Worm (Caenorhabditis elegans) whole organism, L4 larva: ENCODE measurements around the gene C56G2.4.

Source experiments
- F37D6.2 ChIP-seq: sonication (generic microtip); optimal IDR thresholded peaks from 2 replicates; lab custom pipeline; 2016; ENCODE audit warnings: mild to moderate bottlenecking, missing genetic modification characterization, missing compliant biosample characterization
- F44E2.7 ChIP-seq: fragments of 200-800 bp; sonication (Bioruptor generic); IDR thresholded peaks from 2 replicates; pipeline ENCODE4 v2.1.2; 2022; ENCODE audit warnings: missing genetic modification characterization, missing compliant biosample characterization
- F49E8.2 ChIP-seq: sonication (generic microtip); optimal IDR thresholded peaks from 2 replicates; lab custom pipeline; 2016; ENCODE audit warnings: missing compliant biosample characterization, mild to moderate bottlenecking, missing genetic modification characterization, borderline replicate concordance
- R02D3.7 ChIP-seq: fragments of 150-350 bp; sonication (generic microtip); optimal IDR thresholded peaks from 3 replicates; lab custom pipeline; 2014; ENCODE audit warnings: missing biosample characterization, missing genetic modification characterization
- T26A8.4 ChIP-seq: fragments of 200-800 bp; sonication (Bioruptor generic); IDR thresholded peaks from 2 replicates; pipeline ENCODE4 v1.3.6; 2022; ENCODE audit warnings: missing genetic modification characterization, missing compliant biosample characterization
- Y48G9A.11 ChIP-seq: fragments of 200-800 bp; sonication (Bioruptor generic); IDR thresholded peaks from 2 replicates; pipeline ENCODE4 v1.3.6; 2022; ENCODE audit warnings: missing genetic modification reagents, missing genetic modification characterization, missing compliant biosample characterization
- Y75B8A.6 ChIP-seq: fragments of 200-800 bp; sonication (Bioruptor generic); IDR thresholded peaks from 2 replicates; pipeline ENCODE4 v1.3.6; 2022; ENCODE audit warnings: missing genetic modification reagents, missing genetic modification characterization, missing compliant biosample characterization
- ceh-20 ChIP-seq: fragments of 200-800 bp; sonication (Bioruptor generic); IDR thresholded peaks from 2 replicates; pipeline ENCODE4 v1.3.6; 2022; ENCODE audit warnings: missing genetic modification reagents, missing genetic modification characterization, missing compliant biosample characterization
- ceh-28 ChIP-seq: fragments of 150-350 bp; optimal IDR thresholded peaks from 2 replicates; lab custom pipeline; 2014; ENCODE audit warnings: missing biosample characterization, missing genetic modification reagents, missing genetic modification characterization
- dmd-6 ChIP-seq: fragments of 200-800 bp; sonication (Bioruptor generic); IDR thresholded peaks from 2 replicates; pipeline ENCODE4 v1.3.6; 2022; ENCODE audit warnings: missing genetic modification reagents, missing genetic modification characterization, missing compliant biosample characterization
- dmd-8 ChIP-seq: fragments of 200-800 bp; sonication (Bioruptor generic); IDR thresholded peaks from 2 replicates; pipeline ENCODE4 v1.3.6; 2022; ENCODE audit warnings: missing genetic modification characterization, missing compliant biosample characterization
- duxl-1 ChIP-seq: sonication (generic microtip); optimal IDR thresholded peaks from 2 replicates; lab custom pipeline; 2016; ENCODE audit warnings: mild to moderate bottlenecking, missing genetic modification characterization, moderate library complexity, missing compliant biosample characterization; ENCODE audit not compliant: poor library complexity
- dve-1 ChIP-seq: sonication (generic microtip); optimal IDR thresholded peaks from 2 replicates; lab custom pipeline; 2017; ENCODE audit warnings: antibody characterized with exemption, mild to moderate bottlenecking, missing genetic modification characterization, missing compliant biosample characterization; ENCODE audit not compliant: insufficient read depth
- egl-43 ChIP-seq: fragments of 200-800 bp; sonication (Bioruptor generic); IDR thresholded peaks from 2 replicates; pipeline ENCODE4 v1.3.6; 2022; ENCODE audit warnings: missing genetic modification reagents, missing genetic modification characterization, missing compliant biosample characterization
- fkh-10 ChIP-seq: fragments of 150-350 bp; optimal IDR thresholded peaks from 2 replicates; lab custom pipeline; 2014; ENCODE audit warnings: missing biosample characterization, missing genetic modification reagents, missing genetic modification characterization
- gei-8 ChIP-seq: fragments of 200-800 bp; sonication (Bioruptor generic); optimal IDR thresholded peaks from 2 replicates; lab custom pipeline; 2018; ENCODE audit warnings: mild to moderate bottlenecking, missing genetic modification characterization, missing compliant biosample characterization
- hif-1 ChIP-seq, 2 experiments: sonication (generic microtip); optimal IDR thresholded peaks; 2 replicates each; lab custom pipeline; 2016 to 2017; ENCODE audit warnings: missing compliant biosample characterization in 2 of 2, missing genetic modification characterization in 2 of 2, missing genetic modification reagents in 2 of 2, missing genotype in 2 of 2, mild to moderate bottlenecking in 1 of 2
- hlh-11 ChIP-seq: fragments of 200-800 bp; sonication (Bioruptor generic); optimal IDR thresholded peaks from 2 replicates; lab custom pipeline; 2018; ENCODE audit warnings: mild to moderate bottlenecking, missing genetic modification characterization, missing compliant biosample characterization
- jun-1 ChIP-seq: fragments of 150-350 bp; optimal IDR thresholded peaks from 2 replicates; lab custom pipeline; 2014; ENCODE audit warnings: missing biosample characterization, missing genetic modification reagents, missing genetic modification characterization
- lim-7 ChIP-seq: fragments of 200-800 bp; sonication (Bioruptor generic); IDR thresholded peaks from 2 replicates; pipeline ENCODE4 v1.3.6; 2022; ENCODE audit warnings: missing genetic modification characterization, missing compliant biosample characterization
- lin-1 ChIP-seq: fragments of 200-800 bp; sonication (Bioruptor generic); IDR thresholded peaks from 2 replicates; pipeline ENCODE4 v1.3.6; 2022; ENCODE audit warnings: missing genetic modification reagents, missing genetic modification characterization, missing compliant biosample characterization
- lin-15B ChIP-seq: fragments of 150-350 bp; sonication (generic microtip); optimal IDR thresholded peaks from 3 replicates; lab custom pipeline; 2014; ENCODE audit warnings: missing biosample characterization, missing genetic modification characterization
- lir-3 ChIP-seq: sonication (generic microtip); optimal IDR thresholded peaks from 2 replicates; lab custom pipeline; 2016; ENCODE audit warnings: mild to moderate bottlenecking, missing genetic modification characterization, missing compliant biosample characterization
- lsy-2 ChIP-seq, 2 experiments: fragments of 150-350 bp in 1 of 2; sonication (generic microtip) in 1 of 2; optimal IDR thresholded peaks; 2 replicates each; lab custom pipeline; 2014 to 2017; ENCODE audit warnings: missing biosample characterization in 2 of 2, missing genetic modification characterization in 2 of 2
- madf-5 ChIP-seq, 2 experiments: fragments of 200-800 bp; sonication (Bioruptor generic); IDR thresholded peaks; 2 replicates each; pipeline ENCODE4 v1.3.6; 2022; ENCODE audit warnings: missing compliant biosample characterization in 2 of 2, missing genetic modification characterization in 2 of 2
- mxl-2 ChIP-seq: fragments of 200-800 bp; sonication (Bioruptor generic); conservative IDR thresholded peaks from 2 replicates; pipeline ENCODE4 v1.3.6; 2022; ENCODE audit warnings: missing genetic modification reagents, missing genetic modification characterization, missing compliant biosample characterization
- mxl-3 ChIP-seq: fragments of 200-800 bp; sonication (Bioruptor generic); optimal IDR thresholded peaks from 2 replicates; lab custom pipeline; 2018; ENCODE audit warnings: mild to moderate bottlenecking, missing genetic modification characterization, missing compliant biosample characterization
- nhr-102 ChIP-seq: sonication (generic microtip); optimal IDR thresholded peaks from 2 replicates; lab custom pipeline; 2016; ENCODE audit warnings: mild to moderate bottlenecking, missing genetic modification characterization, moderate library complexity, missing compliant biosample characterization
- nhr-11 ChIP-seq: fragments of 150-350 bp; optimal IDR thresholded peaks from 2 replicates; lab custom pipeline; 2014; ENCODE audit warnings: missing biosample characterization, missing genetic modification characterization
- nhr-25 ChIP-seq: sonication (generic microtip); optimal IDR thresholded peaks from 2 replicates; lab custom pipeline; 2017; ENCODE audit warnings: missing genetic modification characterization, mild to moderate bottlenecking, missing compliant biosample characterization, antibody characterized with exemption, moderate library complexity, borderline replicate concordance; ENCODE audit not compliant: insufficient read depth
- nhr-41 ChIP-seq: fragments of 200-800 bp; sonication (Bioruptor generic); IDR thresholded peaks from 2 replicates; pipeline ENCODE4 v1.3.6; 2022; ENCODE audit warnings: missing genetic modification reagents, missing genetic modification characterization, missing compliant biosample characterization
- nhr-42 ChIP-seq: fragments of 200-800 bp; sonication (Bioruptor generic); IDR thresholded peaks from 2 replicates; pipeline ENCODE4 v1.3.6; 2022; ENCODE audit warnings: missing genetic modification characterization, missing compliant biosample characterization
- pha-4 ChIP-seq, 2 experiments: fragments of 150-350 bp in 1 of 2; fragments of 200-800 bp in 1 of 2; sonication (Bioruptor generic) in 1 of 2; IDR thresholded peaks in 1 of 2; optimal IDR thresholded peaks in 1 of 2; 2 replicates each; pipeline versions ENCODE4 v1.3.6 to Lab custom; 2014 to 2022; ENCODE audit warnings: missing genetic modification characterization in 2 of 2, missing genetic modification reagents in 2 of 2, missing biosample characterization in 1 of 2, missing compliant biosample characterization in 1 of 2
- saeg-2 ChIP-seq: fragments of 200-800 bp; sonication (Bioruptor generic); IDR thresholded peaks from 2 replicates; pipeline ENCODE4 v1.3.6; 2022; ENCODE audit warnings: missing genetic modification reagents, missing genetic modification characterization, missing compliant biosample characterization
- sdz-12 ChIP-seq: fragments of 200-800 bp; sonication (Bioruptor generic); optimal IDR thresholded peaks from 2 replicates; lab custom pipeline; 2018; ENCODE audit warnings: mild to moderate bottlenecking, missing genetic modification characterization, missing compliant biosample characterization
- snpc-1.2 ChIP-seq: fragments of 200-800 bp; sonication (Bioruptor generic); IDR thresholded peaks from 2 replicates; pipeline ENCODE4 v1.3.6; 2022; ENCODE audit warnings: missing genetic modification reagents, missing genetic modification characterization, missing compliant biosample characterization
- snpc-4 ChIP-seq: fragments of 150-350 bp; optimal IDR thresholded peaks from 2 replicates; lab custom pipeline; 2014; ENCODE audit warnings: missing biosample characterization, missing genetic modification characterization
- spr-1 ChIP-seq: sonication (generic microtip); optimal IDR thresholded peaks from 2 replicates; lab custom pipeline; 2016; ENCODE audit warnings: mild to moderate bottlenecking, missing genetic modification characterization, missing compliant biosample characterization
- spr-3 ChIP-seq: fragments of 200-800 bp; sonication (Bioruptor generic); optimal IDR thresholded peaks from 2 replicates; lab custom pipeline; 2018; ENCODE audit warnings: mild to moderate bottlenecking, missing genetic modification characterization, missing compliant biosample characterization
- tag-97 ChIP-seq: fragments of 200-800 bp; sonication (Bioruptor generic); IDR thresholded peaks from 2 replicates; pipeline ENCODE4 v1.3.6; 2022; ENCODE audit warnings: missing genetic modification characterization, missing compliant biosample characterization
- tra-1 ChIP-seq: fragments of 200-800 bp; sonication (Bioruptor generic); IDR thresholded peaks from 2 replicates; pipeline ENCODE4 v1.3.6; 2022; ENCODE audit warnings: missing genetic modification reagents, missing genetic modification characterization, missing compliant biosample characterization
- unc-130 ChIP-seq: sonication (generic microtip); optimal IDR thresholded peaks from 2 replicates; lab custom pipeline; 2016; ENCODE audit warnings: missing genetic modification reagents, missing genetic modification characterization, missing compliant biosample characterization
- unc-39 ChIP-seq: sonication (generic microtip); optimal IDR thresholded peaks from 2 replicates; lab custom pipeline; 2017; ENCODE audit warnings: missing biosample characterization, missing genetic modification characterization
- zfp-3 ChIP-seq: fragments of 200-800 bp; sonication (Bioruptor generic); conservative IDR thresholded peaks from 2 replicates; pipeline ENCODE4 v1.3.6; 2022; ENCODE audit warnings: missing genetic modification reagents, missing genetic modification characterization, missing compliant biosample characterization
- zip-2 ChIP-seq: fragments of 150-350 bp; optimal IDR thresholded peaks from 2 replicates; lab custom pipeline; 2014; ENCODE audit warnings: missing biosample characterization, missing genetic modification characterization
- ztf-7 ChIP-seq: fragments of 150-350 bp; optimal IDR thresholded peaks from 2 replicates; lab custom pipeline; 2014; ENCODE audit warnings: missing biosample characterization, missing genetic modification characterization

Gene C56G2.4

DNA sequence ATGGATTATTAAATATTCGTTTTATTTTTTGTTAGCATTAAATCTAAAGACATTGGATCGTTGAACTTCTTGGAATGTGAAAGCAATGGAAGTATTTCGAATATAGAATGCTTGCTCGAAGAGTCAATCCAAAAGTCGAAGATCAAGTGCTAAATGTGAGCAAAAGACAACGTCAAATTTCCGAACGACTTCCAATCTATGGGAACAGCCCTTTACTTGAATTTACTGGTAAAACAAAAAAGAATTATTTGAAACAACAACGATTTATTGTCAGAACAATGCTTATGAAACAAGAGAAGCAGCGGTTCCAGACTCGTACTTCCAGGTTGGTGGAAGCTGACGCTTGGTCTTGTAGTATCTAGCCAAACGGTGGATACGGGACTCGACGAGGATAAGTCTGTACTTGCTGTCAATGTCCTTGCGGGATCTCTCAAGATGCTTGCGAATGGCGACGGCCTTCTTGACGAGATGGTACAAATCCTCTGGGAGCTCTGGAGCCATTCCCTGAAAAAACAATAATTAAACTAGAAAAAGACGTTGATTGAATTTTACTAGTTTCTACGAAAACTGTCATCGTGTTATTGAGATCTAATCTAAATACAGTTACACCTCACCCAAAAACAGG, 42.4 kb downstream of the C56G2.4 start (continued):
- peak; percentile 94 for TF ChIP-seq F49E8.2 (tag; lab: Kevin White, UChicago)
- TF ChIP-seq ceh-20 (GFP tag; lab: Robert Waterston, UW): 0 out of 2 replicates have a peak, but pooled peaks have one; percentile 24
- peak; percentile 3; the same call in 1 of the 2 replicates for TF ChIP-seq lim-7 (GFP tag; lab: Robert Waterston, UW)
- no peak for TF ChIP-seq dve-1 (tag; lab: Kevin White, UChicago)
- no peak for TF ChIP-seq R02D3.7 (tag; lab: Kevin White, UChicago)
- TF ChIP-seq egl-43 (GFP tag; lab: Robert Waterston, UW): 0 out of 2 replicates have a peak, but pooled peaks have one; percentile 56
- 0 out of 2 replicates have a peak, but pooled peaks have one; percentile 6 for TF ChIP-seq dmd-8 (GFP tag; lab: Robert Waterston, UW)
- peak; percentile 67 for TF ChIP-seq duxl-1
- no peak for TF ChIP-seq F44E2.7
- TF ChIP-seq tra-1 (GFP tag; lab: Robert Waterston, UW): peak; percentile 51; the same call in 1 of the 2 replicates
- no peak for TF ChIP-seq nhr-25 (tag; lab: Kevin White, UChicago)
- no peak for TF ChIP-seq mxl-3 (GFP tag; lab: Kevin White, UChicago)
- peak; percentile 48; the same call in 1 of the 2 replicates for TF ChIP-seq pha-4 (GFP tag; IDR thresholded peaks at IDR 0.05; lab: Robert Waterston, UW)
- no peak for TF ChIP-seq pha-4 (tag; optimal IDR thresholded peaks at IDR 0.05; lab: Kevin White, UChicago)
- peak; percentile 36 for TF ChIP-seq snpc-1.2 (GFP tag; lab: Robert Waterston, UW)
- peak; percentile 23 for TF ChIP-seq gei-8 (GFP tag; lab: Kevin White, UChicago)
- TF ChIP-seq spr-1 (tag; lab: Kevin White, UChicago): peak; percentile 13
- 0 out of 2 replicates have a peak, but pooled peaks have one; percentile 6 for TF ChIP-seq Y75B8A.6 (GFP tag; lab: Robert Waterston, UW)
- TF ChIP-seq saeg-2 (GFP tag; lab: Robert Waterston, UW): no peak

DNA sequence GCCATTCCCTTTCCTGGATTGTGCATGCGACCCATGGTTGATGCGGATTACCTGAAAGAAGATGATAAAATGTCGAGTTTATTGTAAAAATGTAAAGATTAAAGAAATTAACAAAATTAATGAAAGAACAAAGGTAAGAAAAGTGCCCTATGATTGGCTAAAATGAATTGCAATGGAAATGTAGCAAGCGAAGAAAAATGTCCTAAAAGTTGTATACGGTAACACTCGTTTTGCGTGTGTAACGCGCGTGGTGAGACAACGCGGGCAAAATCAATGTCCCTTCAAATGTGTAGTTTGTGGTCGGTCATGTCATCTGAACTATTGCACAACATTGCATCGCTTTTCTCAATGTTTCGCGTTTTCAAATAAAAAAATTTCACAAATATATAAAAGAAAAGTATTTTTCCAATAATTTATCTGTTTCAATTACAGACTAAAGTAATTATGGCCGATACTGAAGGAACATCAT, 43.4 kb downstream of the C56G2.4 start, which contains the start of the genes rps-13 and nfx-1:
rps-13 (minus strand) TSS at position 51 of the 469 bp plus-strand sequence.
nfx-1 (plus strand) TSS at position 433 of the 469 bp plus-strand sequence.
- TF ChIP-seq lsy-2 (tag; optimal IDR thresholded peaks at IDR 0.05; lab: Kevin White, UChicago) (peak; percentile 96 to 99), mxl-3 (GFP tag; lab: Kevin White, UChicago) (peak; percentile 43), zfp-3 (GFP tag; lab: Robert Waterston, UW) (no peak), hlh-11 (tag; lab: Kevin White, UChicago) (peak; percentile 70), lin-1 (GFP tag; lab: Robert Waterston, UW) (no peak), dmd-6 (GFP tag; lab: Robert Waterston, UW) (0 out of 2 replicates have a peak, but pooled peaks have one; percentile 16), T26A8.4 (no peak), nhr-102 (tag; lab: Kevin White, UChicago) (no peak), fkh-10 (GFP tag; lab: Kevin White, UChicago) (peak; percentile 32), mxl-2 (GFP tag; lab: Robert Waterston, UW) (no peak), gei-8 (GFP tag; lab: Kevin White, UChicago) (no peak), hif-1 (tag; optimal IDR thresholded peaks at IDR 0.05; lab: Kevin White, UChicago) (peak in 1 of 2 experiments; percentile 81), lin-15B (tag; lab: Kevin White, UChicago) (peak; percentile 18), tag-97 (GFP tag; lab: Robert Waterston, UW) (no peak), sdz-12 (GFP tag; lab: Kevin White, UChicago) (no peak), unc-39 (no peak), spr-3 (GFP tag; lab: Kevin White, UChicago) (no peak), unc-130 (peak; percentile 54), zip-2 (tag; lab: Kevin White, UChicago) (peak; percentile 99), tra-1 (GFP tag; lab: Robert Waterston, UW) (no peak), R02D3.7 (tag; lab: Kevin White, UChicago) (no peak), jun-1 (tag; lab: Kevin White, UChicago) (no peak), nhr-42 (GFP tag; lab: Robert Waterston, UW) (no peak), ztf-7 (tag; lab: Kevin White, UChicago) (peak; percentile 76), Y48G9A.11 (no peak), ceh-28 (tag; lab: Kevin White, UChicago) (peak; percentile 12), F37D6.2 (tag; lab: Kevin White, UChicago) (peak; percentile 10), lir-3 (tag; lab: Kevin White, UChicago) (no peak), nhr-11 (peak; percentile 80), madf-5 (GFP tag; IDR thresholded peaks at IDR 0.05; lab: Robert Waterston, UW) (no peak), snpc-4 (tag; lab: Kevin White, UChicago) (no peak), Y75B8A.6 (GFP tag; lab: Robert Waterston, UW) (no peak), nhr-41 (GFP tag; lab: Robert Waterston, UW) (no peak)
